Worm (Caenorhabditis elegans): Measurements from ENCODE around the gene tax-6.

Gene tax-6

ce11 chrIV:10468662-10469061 lies 32.7 kb downstream of the tax-6 start:
- no peak for TF ChIP-seq scrt-1 (GFP tag; IDR thresholded peaks at IDR 0.05)
- no peak for TF ChIP-seq tbx-11 (GFP tag; IDR thresholded peaks at IDR 0.05)
- TF ChIP-seq pes-1 (GFP tag; IDR thresholded peaks at IDR 0.05) = no peak
- TF ChIP-seq hnd-1 (tag; optimal IDR thresholded peaks at IDR 0.05) = no peak
- TF ChIP-seq ceh-36 (tag; optimal IDR thresholded peaks at IDR 0.05) = no peak
- no peak for TF ChIP-seq sea-1 (GFP tag; conservative IDR thresholded peaks at IDR 0.05)
- no peak for TF ChIP-seq B0310.2 (tag; optimal IDR thresholded peaks at IDR 0.05)
- TF ChIP-seq F13C5.2 (tag; optimal IDR thresholded peaks at IDR 0.05) = no peak
- TF ChIP-seq hmbx-1 (tag; optimal IDR thresholded peaks at IDR 0.05) = no peak
- TF ChIP-seq tra-4 (tag; optimal IDR thresholded peaks at IDR 0.05) = no peak
- TF ChIP-seq hmg-4 (GFP tag; optimal IDR thresholded peaks at IDR 0.05) = no peak
- TF ChIP-seq flt-1 (GFP tag; IDR thresholded peaks at IDR 0.05) = no peak
- no peak for TF ChIP-seq ets-7 (tag; optimal IDR thresholded peaks at IDR 0.05)
- TF ChIP-seq aly-1 (tag; optimal IDR thresholded peaks at IDR 0.05) = no peak
- TF ChIP-seq tbx-37 (GFP tag; conservative IDR thresholded peaks at IDR 0.05) = no peak
- no peak for TF ChIP-seq ama-1 (optimal IDR thresholded peaks at IDR 0.05)

- TF ChIP-seq tbx-37 (GFP tag; conservative IDR thresholded peaks at IDR 0.05) = no peak
- TF ChIP-seq ets-7 (tag; optimal IDR thresholded peaks at IDR 0.05) = no peak
- no peak for TF ChIP-seq aly-1 (tag; optimal IDR thresholded peaks at IDR 0.05)
- no peak for TF ChIP-seq hnd-1 (tag; optimal IDR thresholded peaks at IDR 0.05)
- no peak for TF ChIP-seq hmg-4 (GFP tag; optimal IDR thresholded peaks at IDR 0.05)
- TF ChIP-seq B0310.2 (tag; optimal IDR thresholded peaks at IDR 0.05) = no peak
- TF ChIP-seq tra-4 (tag; optimal IDR thresholded peaks at IDR 0.05) = no peak
- TF ChIP-seq ama-1 (optimal IDR thresholded peaks at IDR 0.05) = no peak
- no peak for TF ChIP-seq ceh-36 (tag; optimal IDR thresholded peaks at IDR 0.05)
Observed at ce11 chrIV:10467347-10467746, 34.1 kb downstream of the tax-6 start.

- no peak for TF ChIP-seq scrt-1 (GFP tag; IDR thresholded peaks at IDR 0.05)
- no peak for TF ChIP-seq F13C5.2 (tag; optimal IDR thresholded peaks at IDR 0.05)
- no peak for TF ChIP-seq ceh-36 (tag; optimal IDR thresholded peaks at IDR 0.05)
- no peak for TF ChIP-seq ama-1 (optimal IDR thresholded peaks at IDR 0.05)
- no peak for TF ChIP-seq hmg-4 (GFP tag; optimal IDR thresholded peaks at IDR 0.05)
- no peak for TF ChIP-seq ets-7 (tag; optimal IDR thresholded peaks at IDR 0.05)
- no peak for TF ChIP-seq ceh-13 (GFP tag; optimal IDR thresholded peaks at IDR 0.05)
- TF ChIP-seq sea-1 (GFP tag; conservative IDR thresholded peaks at IDR 0.05) = no peak
- no peak for TF ChIP-seq hmbx-1 (tag; optimal IDR thresholded peaks at IDR 0.05)
- TF ChIP-seq B0310.2 (tag; optimal IDR thresholded peaks at IDR 0.05) = no peak
- TF ChIP-seq tbx-11 (GFP tag; IDR thresholded peaks at IDR 0.05) = no peak
Observed at ce11 chrIV:10466398-10466797, 35.0 kb downstream of the tax-6 start.

- TF ChIP-seq tbx-11 (GFP tag; IDR thresholded peaks at IDR 0.05) (no peak), sea-1 (GFP tag; conservative IDR thresholded peaks at IDR 0.05) (no peak), aly-1 (tag; optimal IDR thresholded peaks at IDR 0.05) (no peak), ceh-13 (GFP tag; optimal IDR thresholded peaks at IDR 0.05) (no peak), ceh-36 (tag; optimal IDR thresholded peaks at IDR 0.05) (no peak), hmbx-1 (tag; optimal IDR thresholded peaks at IDR 0.05) (no peak), hnd-1 (tag; optimal IDR thresholded peaks at IDR 0.05) (no peak), tra-4 (tag; optimal IDR thresholded peaks at IDR 0.05) (no peak), hmg-4 (GFP tag; optimal IDR thresholded peaks at IDR 0.05) (no peak), pes-1 (GFP tag; IDR thresholded peaks at IDR 0.05) (no peak), scrt-1 (GFP tag; IDR thresholded peaks at IDR 0.05) (no peak), F13C5.2 (tag; optimal IDR thresholded peaks at IDR 0.05) (no peak), ama-1 (optimal IDR thresholded peaks at IDR 0.05) (no peak)
Observed at ce11 chrIV:10465764-10466163, 35.6 kb downstream of the tax-6 start.

ce11 chrIV:10463987-10464638 lies 37.3 kb downstream of the tax-6 start, which contains the start of gene ugt-43:
TSS of gene ugt-43 (plus strand) at chrIV:10464588.
- no peak for TF ChIP-seq F13C5.2 (tag; optimal IDR thresholded peaks at IDR 0.05)
- TF ChIP-seq aly-1 (tag; optimal IDR thresholded peaks at IDR 0.05) = no peak
- no peak for TF ChIP-seq ets-7 (tag; optimal IDR thresholded peaks at IDR 0.05)
- no peak for TF ChIP-seq hmbx-1 (tag; optimal IDR thresholded peaks at IDR 0.05)
- TF ChIP-seq ceh-13 (GFP tag; optimal IDR thresholded peaks at IDR 0.05) = no peak
- TF ChIP-seq ama-1 (optimal IDR thresholded peaks at IDR 0.05) = no peak
- TF ChIP-seq tbx-37 (GFP tag; conservative IDR thresholded peaks at IDR 0.05) = no peak
- TF ChIP-seq ceh-36 (tag; optimal IDR thresholded peaks at IDR 0.05) = no peak
- TF ChIP-seq B0310.2 (tag; optimal IDR thresholded peaks at IDR 0.05) = no peak
- TF ChIP-seq hmg-4 (GFP tag; optimal IDR thresholded peaks at IDR 0.05) = no peak
- no peak for TF ChIP-seq tbx-11 (GFP tag; IDR thresholded peaks at IDR 0.05)
- TF ChIP-seq scrt-1 (GFP tag; IDR thresholded peaks at IDR 0.05) = no peak
- TF ChIP-seq hnd-1 (tag; optimal IDR thresholded peaks at IDR 0.05) = no peak
- no peak for TF ChIP-seq sea-1 (GFP tag; conservative IDR thresholded peaks at IDR 0.05)
- no peak for TF ChIP-seq flt-1 (GFP tag; IDR thresholded peaks at IDR 0.05)
- TF ChIP-seq pes-1 (GFP tag; IDR thresholded peaks at IDR 0.05) = no peak
- no peak for TF ChIP-seq tra-4 (tag; optimal IDR thresholded peaks at IDR 0.05)

- no peak for TF ChIP-seq hmbx-1 (tag; optimal IDR thresholded peaks at IDR 0.05)
- no peak for TF ChIP-seq ets-7 (tag; optimal IDR thresholded peaks at IDR 0.05)
- TF ChIP-seq F13C5.2 (tag; optimal IDR thresholded peaks at IDR 0.05) = no peak
- TF ChIP-seq hmg-4 (GFP tag; optimal IDR thresholded peaks at IDR 0.05) = no peak
- TF ChIP-seq tbx-11 (GFP tag; IDR thresholded peaks at IDR 0.05) = no peak
- TF ChIP-seq aly-1 (tag; optimal IDR thresholded peaks at IDR 0.05) = no peak
- no peak for TF ChIP-seq sea-1 (GFP tag; conservative IDR thresholded peaks at IDR 0.05)
- no peak for TF ChIP-seq ceh-36 (tag; optimal IDR thresholded peaks at IDR 0.05)
- no peak for TF ChIP-seq ceh-13 (GFP tag; optimal IDR thresholded peaks at IDR 0.05)
- TF ChIP-seq B0310.2 (tag; optimal IDR thresholded peaks at IDR 0.05) = no peak
- no peak for TF ChIP-seq flt-1 (GFP tag; IDR thresholded peaks at IDR 0.05)
Observed at ce11 chrIV:10463127-10463526, 38.3 kb downstream of the tax-6 start.

ce11 chrIV:10462608-10463007 lies 38.8 kb downstream of the tax-6 start:
- TF ChIP-seq pes-1 (GFP tag; IDR thresholded peaks at IDR 0.05) = no peak
- no peak for TF ChIP-seq B0310.2 (tag; optimal IDR thresholded peaks at IDR 0.05)
- no peak for TF ChIP-seq tbx-11 (GFP tag; IDR thresholded peaks at IDR 0.05)
- TF ChIP-seq hmg-4 (GFP tag; optimal IDR thresholded peaks at IDR 0.05) = no peak
- TF ChIP-seq tra-4 (tag; optimal IDR thresholded peaks at IDR 0.05) = no peak
- TF ChIP-seq ets-7 (tag; optimal IDR thresholded peaks at IDR 0.05) = no peak
- no peak for TF ChIP-seq F13C5.2 (tag; optimal IDR thresholded peaks at IDR 0.05)
- TF ChIP-seq hnd-1 (tag; optimal IDR thresholded peaks at IDR 0.05) = no peak
- TF ChIP-seq ceh-13 (GFP tag; optimal IDR thresholded peaks at IDR 0.05) = no peak
- no peak for TF ChIP-seq flt-1 (GFP tag; IDR thresholded peaks at IDR 0.05)
- no peak for TF ChIP-seq scrt-1 (GFP tag; IDR thresholded peaks at IDR 0.05)
- no peak for TF ChIP-seq ama-1 (optimal IDR thresholded peaks at IDR 0.05)
- TF ChIP-seq sea-1 (GFP tag; conservative IDR thresholded peaks at IDR 0.05) = no peak
- TF ChIP-seq ceh-36 (tag; optimal IDR thresholded peaks at IDR 0.05) = no peak
- TF ChIP-seq hmbx-1 (tag; optimal IDR thresholded peaks at IDR 0.05) = no peak
- TF ChIP-seq tbx-37 (GFP tag; conservative IDR thresholded peaks at IDR 0.05) = no peak
- TF ChIP-seq aly-1 (tag; optimal IDR thresholded peaks at IDR 0.05) = no peak

Data from whole organism, early embryonic.